Fruit fly (Drosophila melanogaster) S2 (cell line): ENCODE data around the gene S-Lap4.

Experiments used
- CG8478 ChIP-seq: fragments of >200 bp; optimal IDR thresholded peaks from 2 replicates; lab custom pipeline; 2018
- CTCF ChIP-seq, 2 experiments: fragments of >200 bp; optimal IDR thresholded peaks; 2 replicates each; lab custom pipeline; 2018

DNA sequence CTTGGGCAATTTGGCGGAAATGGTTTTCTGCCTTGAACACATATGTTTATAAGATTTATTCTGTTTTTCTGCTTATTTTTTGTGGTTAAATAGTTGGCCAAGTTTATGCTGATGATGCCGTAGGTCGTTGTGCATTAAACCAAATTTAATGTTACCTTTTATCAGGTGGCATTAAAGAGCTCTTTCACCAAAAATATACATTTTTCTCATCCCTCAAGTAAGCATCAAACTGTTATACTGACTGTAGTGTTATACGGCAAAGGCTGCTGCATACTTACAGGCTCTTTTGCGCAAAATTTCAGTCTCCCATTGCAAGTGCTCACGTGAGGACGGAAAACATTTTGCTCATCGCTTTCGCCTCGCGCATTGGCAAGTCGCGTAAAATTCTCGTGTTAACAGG lies 9.5 kb upstream of the S-Lap4 start, which contains the start of gene Rbfox1:
- TF ChIP-seq CG8478 (lab: Kevin White, UChicago) (no peak), CTCF (optimal IDR thresholded peaks at IDR 0.05; lab: Kevin White, UChicago) (no peak)
